Worm (Caenorhabditis elegans) whole organism, L3 larva: ENCODE data around the gene R10E9.2.

ENCODE experiments used
- elt-1 ChIP-seq: fragments of 150-350 bp; optimal IDR thresholded peaks from 2 replicates; lab custom pipeline; 2014; ENCODE audit warnings: missing biosample characterization, missing genetic modification characterization
- nhr-76 ChIP-seq: fragments of 150-350 bp; sonication (generic microtip); optimal IDR thresholded peaks from 5 replicates; lab custom pipeline; 2014; ENCODE audit warnings: missing biosample characterization, missing genetic modification characterization
- skn-1 ChIP-seq: fragments of 150-350 bp; optimal IDR thresholded peaks from 2 replicates; lab custom pipeline; 2014; ENCODE audit warnings: missing biosample characterization, missing genetic modification characterization

DNA sequence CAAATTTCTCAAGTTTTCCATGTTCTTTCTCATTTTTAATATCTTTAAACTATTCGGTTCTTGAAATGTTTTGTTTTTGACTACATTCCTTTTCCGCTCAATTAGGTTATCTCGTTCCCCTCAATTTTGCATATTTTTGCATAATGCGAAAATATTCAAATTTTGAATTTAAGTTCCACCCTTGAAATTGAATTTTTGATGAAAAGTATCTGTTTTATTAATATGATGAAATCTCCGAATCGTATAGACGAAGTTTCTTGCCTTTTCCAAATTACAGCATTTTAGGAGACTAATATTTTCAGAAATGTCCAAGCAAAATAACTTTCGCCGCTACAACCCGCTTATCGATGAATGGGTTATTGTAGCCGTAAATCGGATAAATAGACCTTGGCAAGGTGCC lies 45.6 kb downstream of the R10E9.2 start, which contains the start of gene ZK1058.3:
- TF ChIP-seq skn-1 (tag; lab: Kevin White, UChicago) (no peak), elt-1 (tag; lab: Kevin White, UChicago) (no peak), nhr-76 (tag; lab: Kevin White, UChicago) (no peak)
